Fruit fly (Drosophila melanogaster) whole organism, wandering third instar larva: Measurements from ENCODE around the gene Osi1.

ENCODE experiments used
- CG32264 ChIP-seq: fragments of 200-800 bp; sonication (Bioruptor generic); optimal IDR thresholded peaks from 2 replicates; lab custom pipeline; 2016; ENCODE audit warnings: missing biosample characterization, missing genetic modification characterization
- CrebA ChIP-seq: fragments of 200-800 bp; sonication (Bioruptor generic); optimal IDR thresholded peaks from 2 replicates; lab custom pipeline; 2016; ENCODE audit warnings: missing biosample characterization, mild to moderate bottlenecking, missing genetic modification characterization, borderline replicate concordance
- Dfd ChIP-seq: fragments of >200 bp; optimal IDR thresholded peaks from 2 replicates; lab custom pipeline; 2017; ENCODE audit warnings: missing biosample characterization, missing genetic modification characterization
- Dif ChIP-seq: fragments of 200-275, 200-300 bp; sonication (Bioruptor generic); optimal IDR thresholded peaks from 2 replicates; lab custom pipeline; 2018; ENCODE audit warnings: missing biosample characterization, missing genetic modification characterization; ENCODE audit not compliant: partially characterized antibody
- GATAd ChIP-seq: sonication (Bioruptor generic); optimal IDR thresholded peaks from 2 replicates; lab custom pipeline; 2016; ENCODE audit warnings: missing biosample characterization, missing genetic modification characterization
- HLH106 ChIP-seq: fragments of 200-800 bp; optimal IDR thresholded peaks from 3 replicates; lab custom pipeline; 2019; ENCODE audit warnings: missing biosample characterization, mild to moderate bottlenecking, missing genetic modification characterization, moderate library complexity
- Hnf4 ChIP-seq: fragments of 200-800 bp; sonication (Bioruptor generic); optimal IDR thresholded peaks from 2 replicates; lab custom pipeline; 2016; ENCODE audit warnings: missing biosample characterization, mild to moderate bottlenecking, missing genetic modification characterization
- Hr78 ChIP-seq: fragments of >200 bp; optimal IDR thresholded peaks from 2 replicates; lab custom pipeline; 2017; ENCODE audit warnings: missing biosample characterization, missing genetic modification characterization
- Jra ChIP-seq: sonication (Bioruptor generic); optimal IDR thresholded peaks from 2 replicates; lab custom pipeline; 2016; ENCODE audit warnings: missing biosample characterization, missing genetic modification characterization
- Mio ChIP-seq: sonication (Bioruptor generic); optimal IDR thresholded peaks from 2 replicates; lab custom pipeline; 2016; ENCODE audit warnings: missing biosample characterization, missing genetic modification characterization
- Myc ChIP-seq: fragments of >200 bp; optimal IDR thresholded peaks from 2 replicates; lab custom pipeline; 2017
- N ChIP-seq: fragments of >200 bp; optimal IDR thresholded peaks from 2 replicates; lab custom pipeline; 2018; ENCODE audit warnings: missing biosample characterization, missing external identifiers, missing genetic modification characterization
- Vsx2 ChIP-seq: fragments of 200-300, 225-300 bp; sonication (Bioruptor generic); optimal IDR thresholded peaks from 2 replicates; lab custom pipeline; 2018; ENCODE audit warnings: missing biosample characterization, missing genetic modification characterization; ENCODE audit not compliant: partially characterized antibody
- brk ChIP-seq: fragments of 200-800 bp; sonication (Bioruptor generic); optimal IDR thresholded peaks from 2 replicates; lab custom pipeline; 2016; ENCODE audit warnings: missing biosample characterization, mild to moderate bottlenecking, missing genetic modification characterization
- dl ChIP-seq, 2 experiments: fragments of 175-275, 200-275 bp in 1 of 2; fragments of 200-275 bp in 1 of 2; sonication (Bioruptor generic); optimal IDR thresholded peaks; lab custom pipeline; 2018; ENCODE audit warnings: mild to moderate bottlenecking in 2 of 2, missing biosample characterization in 2 of 2, missing genetic modification characterization in 2 of 2, moderate library complexity in 2 of 2; ENCODE audit not compliant: partially characterized antibody in 2 of 2, insufficient read depth in 1 of 2
- dmrt93B ChIP-seq: fragments of 200-800 bp; sonication (Bioruptor generic); optimal IDR thresholded peaks from 2 replicates; lab custom pipeline; 2018; ENCODE audit warnings: missing biosample characterization, mild to moderate bottlenecking, missing genetic modification characterization
- dsf ChIP-seq: sonication (Bioruptor generic); optimal IDR thresholded peaks from 2 replicates; lab custom pipeline; 2016; ENCODE audit warnings: missing biosample characterization, missing genetic modification characterization, borderline replicate concordance
- foxo ChIP-seq, 2 experiments: fragments of 200-800 bp; sonication (Bioruptor generic); optimal IDR thresholded peaks; 2 replicates in 1 of 2; 3 replicates in 1 of 2; lab custom pipeline; 2016 to 2017; ENCODE audit warnings: missing biosample characterization in 2 of 2, missing genetic modification characterization in 2 of 2
- fru ChIP-seq: fragments of 200-800 bp; sonication (Bioruptor generic); optimal IDR thresholded peaks from 3 replicates; lab custom pipeline; 2016; ENCODE audit warnings: missing biosample characterization, mild to moderate bottlenecking, missing genetic modification characterization
- h ChIP-seq: fragments of 200-800 bp; sonication (Bioruptor generic); optimal IDR thresholded peaks from 3 replicates; lab custom pipeline; 2016; ENCODE audit warnings: missing biosample characterization, mild to moderate bottlenecking, missing genetic modification characterization
- jim ChIP-seq: fragments of 175-275, 200-325 bp; sonication (Bioruptor generic); optimal IDR thresholded peaks from 2 replicates; lab custom pipeline; 2016; ENCODE audit warnings: missing biosample characterization, mild to moderate bottlenecking, missing genetic modification characterization
- lola ChIP-seq: fragments of >200 bp; optimal IDR thresholded peaks from 2 replicates; lab custom pipeline; 2017; ENCODE audit warnings: missing biosample characterization, missing genetic modification characterization
- pan ChIP-seq: fragments of >200 bp; optimal IDR thresholded peaks from 2 replicates; lab custom pipeline; 2017
- psq ChIP-seq: fragments of 200-800 bp; sonication (Bioruptor generic); optimal IDR thresholded peaks from 3 replicates; lab custom pipeline; 2017; ENCODE audit warnings: missing biosample characterization, mild to moderate bottlenecking, missing genetic modification characterization, moderate library complexity
- rgr ChIP-seq: fragments of 200-800 bp; sonication (Bioruptor generic); optimal IDR thresholded peaks from 3 replicates; lab custom pipeline; 2016; ENCODE audit warnings: missing biosample characterization, mild to moderate bottlenecking, missing genetic modification characterization
- sage ChIP-seq: fragments of 200-800 bp; sonication (Bioruptor generic); optimal IDR thresholded peaks from 2 replicates; lab custom pipeline; 2016; ENCODE audit warnings: missing biosample characterization, mild to moderate bottlenecking, missing genetic modification characterization
- tai ChIP-seq: sonication (Bioruptor generic); optimal IDR thresholded peaks from 2 replicates; lab custom pipeline; 2016; ENCODE audit warnings: missing biosample characterization, missing genetic modification characterization
- woc ChIP-seq: sonication (Bioruptor generic); optimal IDR thresholded peaks from 2 replicates; lab custom pipeline; 2016; ENCODE audit warnings: missing biosample characterization, mild to moderate bottlenecking, missing genetic modification characterization

Gene Osi1

DNA sequence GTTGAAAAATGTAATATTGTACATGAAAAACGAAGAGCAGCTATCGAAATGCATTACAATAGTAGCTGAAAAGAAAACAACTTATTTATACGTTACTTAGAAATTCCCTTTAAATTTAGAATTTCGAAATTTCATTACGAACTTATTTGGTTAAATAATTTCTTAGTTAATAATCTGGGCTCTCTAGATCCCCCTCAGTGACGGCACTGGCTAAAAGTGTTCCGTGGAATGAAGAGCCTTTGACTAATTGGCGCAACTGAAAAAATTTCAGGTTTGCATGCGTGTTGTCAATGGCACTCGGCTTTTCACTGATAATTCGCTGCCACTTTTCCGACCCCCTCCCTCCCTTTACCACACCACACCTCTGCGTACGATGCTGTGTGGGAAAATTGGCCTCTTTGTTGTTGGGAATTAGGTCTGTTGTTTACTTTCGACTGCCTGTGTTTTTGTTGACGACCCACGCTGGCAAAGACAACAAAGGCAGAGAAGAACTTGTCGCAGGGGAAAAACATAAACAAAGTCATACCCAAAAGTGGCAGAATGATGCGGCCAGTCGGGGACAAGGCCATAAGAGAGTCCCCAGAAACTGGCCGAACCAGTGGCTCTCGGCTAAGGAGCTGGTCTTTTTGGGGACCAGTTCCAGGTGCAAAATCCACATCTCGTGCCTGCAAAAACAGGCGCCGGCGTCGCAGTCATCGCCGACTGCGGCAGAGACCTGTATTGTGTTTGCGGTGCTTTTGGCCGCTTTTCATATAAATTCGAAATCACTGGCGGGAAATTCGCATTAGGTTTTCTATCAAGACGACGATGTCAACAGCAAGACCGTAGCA, 41.9 kb downstream of the Osi1 start, which contains the start of gene Osi3:
Gene Osi3 (plus strand): TSS at position 780 of the 830 bp plus-strand sequence.
- TF ChIP-seq GATAd (GFP tag; lab: Kevin White, UChicago), result no peak

DNA sequence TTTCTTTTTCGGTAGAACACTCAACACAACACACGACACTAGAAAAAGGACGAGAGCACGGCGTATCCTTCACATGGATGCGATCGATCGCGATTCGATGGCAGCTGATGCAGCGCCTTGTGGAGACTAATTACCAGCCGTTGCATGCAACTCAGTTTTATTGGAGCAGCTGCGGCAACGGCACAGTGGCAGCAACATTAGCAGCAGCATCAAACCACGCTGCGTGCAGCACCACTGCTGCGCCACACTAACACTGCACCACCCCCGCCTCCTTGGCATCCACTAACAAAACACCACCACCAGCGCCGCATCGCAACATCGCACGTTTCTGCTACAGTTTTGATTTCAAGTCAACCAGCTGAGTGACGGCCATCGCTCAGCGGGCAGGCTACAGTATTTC, 48.3 kb downstream of the Osi1 start, which contains the start of gene Osi4:
Gene Osi4 (minus strand): TSS at position 101 of the 400 bp plus-strand sequence.
- TF ChIP-seq N (GFP tag; lab: Kevin White, UChicago) (no peak), Dfd (no peak), fru (GFP tag; lab: Kevin White, UChicago) (no peak), dmrt93B (GFP tag; lab: Kevin White, UChicago) (no peak), rgr (no peak), woc (no peak), Vsx2 (GFP tag; lab: Kevin White, UChicago) (no peak), GATAd (GFP tag; lab: Kevin White, UChicago) (no peak), dl (GFP tag; optimal IDR thresholded peaks at IDR 0.05; lab: Kevin White, UChicago; ENCODE audit: insufficient read depth in 1 of 2, partially characterized antibody in 2 of 2) (no peak), jim (no peak), h (GFP tag; lab: Kevin White, UChicago) (no peak), HLH106 (tag; lab: Kevin White, UChicago) (no peak), Mio (GFP tag; lab: Kevin White, UChicago) (no peak), Hnf4 (GFP tag; lab: Kevin White, UChicago) (no peak), CG32264 (no peak), tai (no peak), brk (no peak)

DNA sequence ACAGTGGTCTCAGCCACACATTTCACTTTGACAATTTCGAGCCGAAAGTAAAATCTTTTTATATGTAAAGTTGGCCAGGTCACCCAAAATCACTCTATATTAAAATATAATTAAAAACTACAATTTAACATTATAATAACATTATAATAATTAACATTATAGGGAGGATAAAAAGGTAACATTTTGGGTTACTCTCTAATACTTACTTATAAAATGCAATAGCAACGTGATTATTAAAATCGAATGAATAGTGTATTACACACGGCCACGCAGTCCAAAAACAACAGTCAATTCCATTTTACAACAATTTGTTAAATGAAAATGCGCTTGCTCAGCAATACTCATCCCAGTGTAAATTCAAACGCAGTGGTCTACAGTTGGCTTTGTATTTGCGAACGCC, 48.8 kb downstream of the Osi1 start:
- TF ChIP-seq Jra (GFP tag; lab: Kevin White, UChicago) (no peak), Myc (lab: Kevin White, UChicago) (no peak), fru (GFP tag; lab: Kevin White, UChicago) (no peak), HLH106 (tag; lab: Kevin White, UChicago) (no peak), CG32264 (no peak), Hr78 (GFP tag; lab: Kevin White, UChicago) (no peak), sage (GFP tag; lab: Kevin White, UChicago) (no peak), psq (no peak), lola (GFP tag; lab: Kevin White, UChicago) (no peak), pan (lab: Kevin White, UChicago) (no peak), Vsx2 (GFP tag; lab: Kevin White, UChicago) (no peak), dsf (GFP tag; lab: Kevin White, UChicago) (no peak), h (GFP tag; lab: Kevin White, UChicago) (no peak), CrebA (no peak), Dif (no peak), foxo (GFP tag; optimal IDR thresholded peaks at IDR 0.05; lab: Kevin White, UChicago) (no peak), Mio (GFP tag; lab: Kevin White, UChicago) (no peak), rgr (no peak)
